Fruit fly (Drosophila melanogaster) whole organism, wandering third instar larva: ENCODE measurements around the gene CG17472.

Source experiments
- Abd-B ChIP-seq: fragments of >200 bp; optimal IDR thresholded peaks from 2 replicates; lab custom pipeline; 2017; ENCODE audit warnings: missing biosample characterization, missing genetic modification characterization
- CG9705 ChIP-seq: fragments of 200-800 bp; sonication (Bioruptor generic); optimal IDR thresholded peaks from 2 replicates; lab custom pipeline; 2018; ENCODE audit warnings: missing biosample characterization, mild to moderate bottlenecking, missing genetic modification characterization
- GATAd ChIP-seq: sonication (Bioruptor generic); optimal IDR thresholded peaks from 2 replicates; lab custom pipeline; 2016; ENCODE audit warnings: missing biosample characterization, missing genetic modification characterization
- OdsH ChIP-seq: fragments of 200-800 bp; sonication (Bioruptor generic); optimal IDR thresholded peaks from 2 replicates; lab custom pipeline; 2016; ENCODE audit warnings: missing biosample characterization, mild to moderate bottlenecking, missing genetic modification characterization
- br ChIP-seq: fragments of 200-800 bp; sonication (Bioruptor generic); optimal IDR thresholded peaks from 2 replicates; lab custom pipeline; 2016; ENCODE audit warnings: missing biosample characterization, missing genetic modification characterization
- ey ChIP-seq: fragments of 200-800 bp; sonication (Bioruptor generic); optimal IDR thresholded peaks from 2 replicates; lab custom pipeline; 2016; ENCODE audit warnings: missing biosample characterization, missing genetic modification characterization
- lola ChIP-seq: fragments of >200 bp; optimal IDR thresholded peaks from 2 replicates; lab custom pipeline; 2017; ENCODE audit warnings: missing biosample characterization, missing genetic modification characterization
- psq ChIP-seq: fragments of 200-800 bp; sonication (Bioruptor generic); optimal IDR thresholded peaks from 3 replicates; lab custom pipeline; 2017; ENCODE audit warnings: missing biosample characterization, mild to moderate bottlenecking, missing genetic modification characterization, moderate library complexity
- rgr ChIP-seq: fragments of 200-800 bp; sonication (Bioruptor generic); optimal IDR thresholded peaks from 3 replicates; lab custom pipeline; 2016; ENCODE audit warnings: missing biosample characterization, mild to moderate bottlenecking, missing genetic modification characterization
- usp ChIP-seq: fragments of >200 bp; optimal IDR thresholded peaks from 2 replicates; lab custom pipeline; 2017; ENCODE audit warnings: missing biosample characterization, missing genetic modification characterization

DNA sequence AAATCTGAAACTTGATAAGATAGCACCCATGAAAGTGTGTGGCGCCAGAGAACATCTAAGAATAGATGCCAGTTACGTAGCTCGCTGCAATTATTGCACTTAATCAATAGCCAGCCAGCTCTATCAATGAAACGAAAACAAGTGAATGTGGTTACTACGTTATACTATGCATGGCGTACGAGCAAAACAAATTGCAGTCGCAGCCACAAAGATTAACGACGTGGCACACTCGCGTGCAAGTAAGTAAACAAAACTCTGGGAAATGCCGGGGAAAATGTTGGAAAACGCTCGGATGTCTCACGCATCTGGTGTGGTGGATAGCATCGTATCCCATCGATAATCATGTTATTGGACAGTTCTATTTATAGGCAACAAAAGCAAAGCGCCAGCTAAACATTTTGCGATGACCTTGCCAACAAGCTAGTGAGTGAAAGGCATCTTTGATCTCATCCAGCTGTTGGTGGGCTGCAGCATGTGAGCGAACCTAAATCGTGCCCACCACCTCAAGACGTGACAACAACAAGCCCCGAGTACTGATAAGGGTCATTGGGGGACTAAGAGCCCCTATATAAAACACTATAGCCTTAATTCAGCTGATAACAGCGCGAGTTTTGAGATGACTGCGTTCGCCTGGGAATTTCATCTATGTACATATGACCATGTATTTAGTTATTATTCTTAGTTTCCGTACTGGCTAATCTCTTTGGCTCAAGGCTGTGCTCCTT lies 39.6 kb downstream of the CG17472 start:
- TF ChIP-seq rgr (GFP tag; lab: Kevin White, UChicago) (no peak), br (GFP tag; lab: Kevin White, UChicago) (no peak), Abd-B (GFP tag; lab: Kevin White, UChicago) (no peak), CG9705 (GFP tag; lab: Kevin White, UChicago) (no peak), lola (GFP tag; lab: Kevin White, UChicago) (no peak), GATAd (GFP tag; lab: Kevin White, UChicago) (no peak), psq (no peak), ey (GFP tag; lab: Kevin White, UChicago) (no peak), OdsH (GFP tag; lab: Kevin White, UChicago) (no peak), usp (no peak)
